Worm (Caenorhabditis elegans): ENCODE measurements around the gene kin-21.

DNA sequence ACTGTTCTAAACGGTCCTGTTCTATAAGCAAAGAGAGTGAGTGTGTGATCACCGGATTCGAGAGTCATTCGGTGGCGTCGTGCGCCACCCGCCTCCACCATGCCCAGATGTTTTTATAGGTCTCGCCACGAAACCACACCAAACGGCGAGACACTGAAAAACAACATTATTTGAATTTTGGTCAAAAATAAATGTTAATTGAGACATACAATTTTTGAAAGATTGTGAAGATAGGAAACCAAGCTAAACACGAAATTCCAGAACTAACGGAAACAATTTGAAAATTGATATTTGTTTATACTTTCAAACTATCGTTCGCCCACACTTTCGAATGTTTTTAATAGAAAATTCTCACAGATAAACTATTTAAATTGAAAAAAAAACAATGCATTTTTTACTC is 8.2 kb upstream of the kin-21 start, which contains the start of gene catp-6:
- TF ChIP-seq unc-62 (GFP tag; optimal IDR thresholded peaks at IDR 0.05) (no peak), ztf-11 (tag; optimal IDR thresholded peaks at IDR 0.05) (no peak), snpc-4 (tag; optimal IDR thresholded peaks at IDR 0.05) (no peak)
